Worm (Caenorhabditis elegans) whole organism, mixed stage, embryonic: ENCODE results near the gene swp-1.

Experiments used
- M03D4.4 ChIP-seq: sonication (generic microtip); optimal IDR thresholded peaks from 2 replicates; lab custom pipeline; 2017; ENCODE audit warnings: mild to moderate bottlenecking, missing genetic modification characterization, missing compliant biosample characterization
- blmp-1 ChIP-seq: fragments of 150-350 bp; optimal IDR thresholded peaks from 2 replicates; lab custom pipeline; 2014; ENCODE audit warnings: missing biosample characterization, missing genetic modification characterization
- ceh-39 ChIP-seq: fragments of 150-350 bp; optimal IDR thresholded peaks from 2 replicates; lab custom pipeline; 2014; ENCODE audit warnings: missing biosample characterization, missing genetic modification characterization
- ceh-43 ChIP-seq: fragments of 200-800 bp; sonication (Bioruptor generic); optimal IDR thresholded peaks from 2 replicates; lab custom pipeline; 2018; ENCODE audit warnings: mild to moderate bottlenecking, missing genetic modification characterization, moderate library complexity, missing compliant biosample characterization
- ceh-83 ChIP-seq: fragments of 200-800 bp; sonication (Bioruptor generic); optimal IDR thresholded peaks from 2 replicates; lab custom pipeline; 2018; ENCODE audit warnings: mild to moderate bottlenecking, missing genetic modification characterization, missing compliant biosample characterization
- ces-1 ChIP-seq: fragments of 150-350 bp; optimal IDR thresholded peaks from 2 replicates; lab custom pipeline; 2014; ENCODE audit warnings: missing biosample characterization, missing genetic modification reagents, missing genetic modification characterization
- elt-1 ChIP-seq: sonication (generic microtip); optimal IDR thresholded peaks from 2 replicates; lab custom pipeline; 2017; ENCODE audit warnings: missing genetic modification characterization, mild to moderate bottlenecking, missing compliant biosample characterization, antibody characterized with exemption, moderate library complexity, borderline replicate concordance; ENCODE audit not compliant: insufficient read depth
- elt-3 ChIP-seq: fragments of 150-350 bp; optimal IDR thresholded peaks from 2 replicates; lab custom pipeline; 2014; ENCODE audit warnings: missing biosample characterization, missing genetic modification characterization
- flh-1 ChIP-seq: fragments of 200-800 bp; sonication (Bioruptor generic); optimal IDR thresholded peaks from 2 replicates; lab custom pipeline; 2018; ENCODE audit warnings: mild to moderate bottlenecking, missing genetic modification characterization, moderate library complexity, missing compliant biosample characterization
- ham-2 ChIP-seq: fragments of 200-800 bp; sonication (Bioruptor generic); optimal IDR thresholded peaks from 2 replicates; lab custom pipeline; 2018; ENCODE audit warnings: mild to moderate bottlenecking, missing genetic modification characterization, missing compliant biosample characterization
- hlh-1 ChIP-seq: fragments of 150-350 bp; optimal IDR thresholded peaks from 2 replicates; lab custom pipeline; 2014; ENCODE audit warnings: missing biosample characterization, missing genetic modification reagents, missing genetic modification characterization
- lin-13 ChIP-seq: fragments of 150-350 bp; optimal IDR thresholded peaks from 2 replicates; lab custom pipeline; 2014; ENCODE audit warnings: missing biosample characterization, missing genetic modification characterization
- lin-32 ChIP-seq: fragments of 200-800 bp; sonication (Bioruptor generic); optimal IDR thresholded peaks from 2 replicates; lab custom pipeline; 2018; ENCODE audit warnings: mild to moderate bottlenecking, missing genetic modification characterization, missing compliant biosample characterization
- mls-2 ChIP-seq: sonication (generic microtip); optimal IDR thresholded peaks from 2 replicates; lab custom pipeline; 2016; ENCODE audit warnings: mild to moderate bottlenecking, missing genetic modification characterization, moderate library complexity, missing compliant biosample characterization
- nhr-12 ChIP-seq: fragments of 150-350 bp; optimal IDR thresholded peaks from 2 replicates; lab custom pipeline; 2014; ENCODE audit warnings: missing biosample characterization, missing genetic modification characterization
- nhr-2 ChIP-seq: fragments of 150-350 bp; optimal IDR thresholded peaks from 2 replicates; lab custom pipeline; 2014; ENCODE audit warnings: missing biosample characterization, missing genetic modification characterization
- nhr-237 ChIP-seq: fragments of 150-350 bp; optimal IDR thresholded peaks from 2 replicates; lab custom pipeline; 2014; ENCODE audit warnings: missing biosample characterization, missing genetic modification characterization
- nhr-28 ChIP-seq: fragments of 150-350 bp; optimal IDR thresholded peaks from 2 replicates; lab custom pipeline; 2014; ENCODE audit warnings: missing biosample characterization, missing genetic modification characterization
- snpc-4 ChIP-seq: fragments of 150-350 bp; optimal IDR thresholded peaks from 2 replicates; lab custom pipeline; 2014; ENCODE audit warnings: missing biosample characterization, missing genetic modification characterization
- tbx-8 ChIP-seq: fragments of 200-800 bp; sonication (Bioruptor generic); optimal IDR thresholded peaks from 2 replicates; lab custom pipeline; 2018; ENCODE audit warnings: mild to moderate bottlenecking, missing genetic modification characterization, moderate library complexity, missing compliant biosample characterization
- unc-120 ChIP-seq: sonication (generic microtip); optimal IDR thresholded peaks from 2 replicates; lab custom pipeline; 2017; ENCODE audit warnings: missing genetic modification characterization, missing compliant biosample characterization; ENCODE audit not compliant: poor library complexity, severe bottlenecking
- unc-39 ChIP-seq: fragments of 150-350 bp; optimal IDR thresholded peaks from 2 replicates; lab custom pipeline; 2014; ENCODE audit warnings: missing biosample characterization, missing genetic modification characterization
- unc-62 ChIP-seq: fragments of 150-350 bp; optimal IDR thresholded peaks from 2 replicates; lab custom pipeline; 2014; ENCODE audit warnings: missing biosample characterization, missing genetic modification reagents, missing genetic modification characterization
- zip-8 ChIP-seq: fragments of 150-350 bp; optimal IDR thresholded peaks from 2 replicates; lab custom pipeline; 2014; ENCODE audit warnings: missing biosample characterization, missing genetic modification characterization

The swp-1 gene

ce11 chrIII:5663933-5664332 lies 41.4 kb downstream of the swp-1 start, which contains the start of gene par-3:
par-3 (plus strand) TSS chrIII:5664233.
- no peak for TF ChIP-seq ceh-43 (GFP tag; lab: Kevin White, UChicago)
- TF ChIP-seq blmp-1 (tag; lab: Kevin White, UChicago) = no peak
- TF ChIP-seq unc-39 (tag; lab: Kevin White, UChicago) = no peak
- TF ChIP-seq lin-32 (GFP tag; lab: Kevin White, UChicago) = no peak
- no peak for TF ChIP-seq unc-62 (GFP tag; lab: Kevin White, UChicago)
- TF ChIP-seq elt-1 = no peak
- TF ChIP-seq nhr-237 (tag; lab: Kevin White, UChicago) = no peak
- no peak for TF ChIP-seq tbx-8
- TF ChIP-seq elt-3 (tag; lab: Kevin White, UChicago) = no peak
- no peak for TF ChIP-seq nhr-2 (tag; lab: Kevin White, UChicago)
- no peak for TF ChIP-seq unc-120 (tag; lab: Kevin White, UChicago)
- no peak for TF ChIP-seq ces-1 (GFP tag; lab: Kevin White, UChicago)
- TF ChIP-seq flh-1 = no peak
- TF ChIP-seq ceh-39 (tag; lab: Kevin White, UChicago) = no peak
- no peak for TF ChIP-seq lin-13 (tag; lab: Kevin White, UChicago)
- no peak for TF ChIP-seq mls-2 (tag; lab: Kevin White, UChicago)
- no peak for TF ChIP-seq zip-8
- TF ChIP-seq hlh-1 (tag; lab: Kevin White, UChicago) = no peak

- TF ChIP-seq nhr-237 (tag; lab: Kevin White, UChicago) (no peak), nhr-2 (tag; lab: Kevin White, UChicago) (no peak), ces-1 (GFP tag; lab: Kevin White, UChicago) (no peak), ceh-83 (no peak), nhr-12 (tag; lab: Kevin White, UChicago) (no peak)
- TF ChIP-seq, all 35 proteins: peak for 0
Measured at ce11 chrIII:5663521-5663920, 41.8 kb downstream of the swp-1 start.

ce11 chrIII:5660976-5661375 lies 44.3 kb downstream of the swp-1 start, which contains the start of gene F54E7.6:
F54E7.6 (minus strand) TSS chrIII:5661085.
- TF ChIP-seq zip-8 = peak; percentile 99
- TF ChIP-seq snpc-4 = no peak
- peak; percentile 42 for TF ChIP-seq ham-2 (GFP tag; lab: Kevin White, UChicago)

- TF ChIP-seq mls-2 (tag; lab: Kevin White, UChicago) = no peak
- TF ChIP-seq nhr-2 (tag; lab: Kevin White, UChicago) = no peak
- TF ChIP-seq lin-32 (GFP tag; lab: Kevin White, UChicago) = no peak
- no peak for TF ChIP-seq unc-39 (tag; lab: Kevin White, UChicago)
- no peak for TF ChIP-seq ceh-83
- no peak for TF ChIP-seq M03D4.4 (tag; lab: Kevin White, UChicago)
- no peak for TF ChIP-seq unc-62 (GFP tag; lab: Kevin White, UChicago)
- no peak for TF ChIP-seq ham-2 (GFP tag; lab: Kevin White, UChicago)
- TF ChIP-seq flh-1 = no peak
Measured at ce11 chrIII:5656941-5657340, 48.4 kb downstream of the swp-1 start, which contains the start of gene sdz-21. sdz-21 (minus strand) TSS chrIII:5657041.

- TF ChIP-seq lin-13 (tag; lab: Kevin White, UChicago) (no peak), lin-32 (GFP tag; lab: Kevin White, UChicago) (no peak), nhr-28 (tag; lab: Kevin White, UChicago) (no peak), ceh-83 (no peak), ham-2 (GFP tag; lab: Kevin White, UChicago) (no peak)
Measured at ce11 chrIII:5653692-5654105, 51.6 kb downstream of the swp-1 start.
